Fruit fly (Drosophila melanogaster): ENCODE measurements around the gene RhoBTB.
A peak's percentile ranks its signal among the peaks of the same experiment; 100 is the strongest.

Gene RhoBTB

DNA sequence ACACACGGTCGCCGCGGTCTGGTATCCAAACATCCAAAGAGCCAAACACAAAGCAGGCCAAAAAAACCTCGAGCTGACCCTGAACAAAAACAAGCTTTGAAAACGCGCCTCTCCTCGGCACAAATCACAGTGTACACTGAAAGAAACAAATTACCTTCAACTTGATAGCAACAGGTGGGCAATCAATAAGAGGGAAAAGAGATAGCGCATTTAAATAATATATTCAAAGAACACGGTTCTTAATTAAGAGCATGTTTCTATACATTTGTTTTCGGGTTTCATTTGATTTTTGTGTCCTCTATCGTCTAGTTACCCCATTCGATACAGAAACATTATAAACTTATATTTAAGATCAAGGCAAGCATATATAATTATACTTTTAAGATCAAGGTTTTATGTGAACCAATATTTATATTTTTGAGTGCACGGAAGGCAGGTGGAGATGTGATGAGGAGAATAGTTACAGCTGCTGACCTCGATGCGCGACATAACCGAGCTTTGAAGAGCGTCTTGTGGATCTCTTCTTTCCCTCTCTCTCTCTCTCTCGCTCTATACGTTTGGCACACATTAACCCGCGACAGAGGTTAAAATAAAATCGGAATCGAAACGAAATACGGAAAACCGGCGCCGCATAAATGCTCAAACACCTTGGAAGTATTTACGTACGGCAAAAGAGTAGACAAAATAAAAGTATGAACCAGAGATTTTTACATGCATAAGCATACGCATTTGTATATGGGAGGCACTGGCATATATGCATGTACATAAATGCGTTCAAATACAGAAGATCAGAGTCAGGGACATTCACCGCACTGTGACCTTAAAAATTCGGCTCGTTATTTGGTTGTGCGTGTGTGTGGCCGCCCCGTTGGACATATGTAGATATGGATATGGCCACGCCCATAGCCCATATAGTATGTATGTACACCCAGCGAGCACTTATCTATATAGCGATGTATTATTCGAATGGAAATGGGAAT, 22.5 kb downstream of the RhoBTB start:
- TF ChIP-seq Smox (GFP tag; optimal IDR thresholded peaks at IDR 0.05) (peak; percentile 75), CG1621 (tag; optimal IDR thresholded peaks at IDR 0.05) (peak; percentile 39), Eip78C (GFP tag) (peak; percentile 95), CG11902 (GFP tag; optimal IDR thresholded peaks at IDR 0.05) (peak; percentile 62), CG34406 (GFP tag; optimal IDR thresholded peaks at IDR 0.05) (peak; percentile 80), Sox102F (GFP tag; optimal IDR thresholded peaks at IDR 0.05) (peak; percentile 78), CG11294 (GFP tag; IDR thresholded peaks at IDR 0.05) (peak; percentile 65; the same call in 1 of the 2 replicates), Sox14 (GFP tag; optimal IDR thresholded peaks at IDR 0.05) (peak; percentile 77), CG6792 (GFP tag; optimal IDR thresholded peaks at IDR 0.05) (peak; percentile 78), CG31627 (GFP tag; optimal IDR thresholded peaks at IDR 0.05) (peak; percentile 61), vri (GFP tag; optimal IDR thresholded peaks at IDR 0.05) (peak; percentile 39), dac (GFP tag; optimal IDR thresholded peaks at IDR 0.05) (peak; percentile 82), CG8119 (GFP tag; IDR thresholded peaks at IDR 0.05) (peak; percentile 76), CG32006 (GFP tag; optimal IDR thresholded peaks at IDR 0.05) (peak; percentile 95), salr (GFP tag; optimal IDR thresholded peaks at IDR 0.05) (peak; percentile 34 to 85), Lpt (GFP tag; optimal IDR thresholded peaks at IDR 0.05) (peak; percentile 84), fkh (GFP tag; optimal IDR thresholded peaks at IDR 0.05) (peak; percentile 62), CG3032 (tag; optimal IDR thresholded peaks at IDR 0.05) (peak; percentile 72), eg (GFP tag; IDR thresholded peaks at IDR 0.05) (peak; percentile 77), Hr39 (GFP tag; optimal IDR thresholded peaks at IDR 0.05) (peak; percentile 65), Hr38 (GFP tag; optimal IDR thresholded peaks at IDR 0.05) (no peak), CG7368 (GFP tag; optimal IDR thresholded peaks at IDR 0.05) (peak; percentile 74), esn (GFP tag; optimal IDR thresholded peaks at IDR 0.05) (peak; percentile 79), fd85E (GFP tag; optimal IDR thresholded peaks at IDR 0.05) (peak; percentile 2), CG9139 (GFP tag; optimal IDR thresholded peaks at IDR 0.05) (peak; percentile 12), dsx (GFP tag; optimal IDR thresholded peaks at IDR 0.05; ENCODE audit: poor library complexity, severe bottlenecking) (peak; percentile 67), CG10669 (GFP tag; optimal IDR thresholded peaks at IDR 0.05) (peak; percentile 70), CG16779 (tag; optimal IDR thresholded peaks at IDR 0.05) (peak; percentile 69), Sox15 (GFP tag; optimal IDR thresholded peaks at IDR 0.05) (peak; percentile 70), fd59A (GFP tag; optimal IDR thresholded peaks at IDR 0.05) (peak; percentile 75), CG8632 (GFP tag; optimal IDR thresholded peaks at IDR 0.05) (peak; percentile 79), Ets21C (GFP tag; optimal IDR thresholded peaks at IDR 0.05) (peak; percentile 50), Eip93F (GFP tag; optimal IDR thresholded peaks at IDR 0.05) (peak; percentile 11), lz (GFP tag; optimal IDR thresholded peaks at IDR 0.05) (peak; percentile 78), net (GFP tag; optimal IDR thresholded peaks at IDR 0.05) (peak; percentile 81), Hr4 (GFP tag; optimal IDR thresholded peaks at IDR 0.05) (peak; percentile 88), achi (GFP tag; optimal IDR thresholded peaks at IDR 0.05) (peak; percentile 80), CG4318 (GFP tag; optimal IDR thresholded peaks at IDR 0.05) (peak; percentile 88), CG3919 (GFP tag; optimal IDR thresholded peaks at IDR 0.05) (peak; percentile 84), CG15336 (GFP tag; IDR thresholded peaks at IDR 0.05) (peak; percentile 85), cyc (GFP tag; optimal IDR thresholded peaks at IDR 0.05) (peak; percentile 59), svp (GFP tag) (peak; percentile 89), CG6163 (GFP tag; IDR thresholded peaks at IDR 0.05) (peak; percentile 64), CG10631 (GFP tag; optimal IDR thresholded peaks at IDR 0.05) (peak; percentile 82), CG6276 (GFP tag; optimal IDR thresholded peaks at IDR 0.05) (peak; percentile 84), Gug (GFP tag; IDR thresholded peaks at IDR 0.05) (peak; percentile 52; the same call in 1 of the 2 replicates), Met (GFP tag; optimal IDR thresholded peaks at IDR 0.05) (peak; percentile 76), CG11762 (GFP tag; optimal IDR thresholded peaks at IDR 0.05; ENCODE audit: insufficient read depth) (peak; percentile 77), CG6808 (GFP tag; optimal IDR thresholded peaks at IDR 0.05) (peak; percentile 65), acj6 (GFP tag; optimal IDR thresholded peaks at IDR 0.05) (peak; percentile 81)
